Fruit fly (Drosophila melanogaster) whole organism, embryonic: ENCODE results near the gene CG6569.

ENCODE experiments used
- ATbp ChIP-seq: fragments of 200-800 bp; sonication (Bioruptor generic); optimal IDR thresholded peaks from 2 replicates; lab custom pipeline; 2017; ENCODE audit warnings: missing biosample characterization, mild to moderate bottlenecking, missing genetic modification characterization, missing genetic modification reagents
- Awh ChIP-seq: fragments of 200-800 bp; sonication (Bioruptor generic); IDR thresholded peaks from 2 replicates; pipeline ENCODE4, ENCODE4 v1.3.6; 2022; ENCODE audit warnings: missing biosample characterization, missing genetic modification characterization
- CG10209 ChIP-seq: fragments of 200-800 bp; sonication (Bioruptor generic); optimal IDR thresholded peaks from 3 replicates; lab custom pipeline; 2017; ENCODE audit warnings: missing biosample characterization, mild to moderate bottlenecking, missing genetic modification characterization, missing genetic modification reagents
- CG10565 ChIP-seq: fragments of 200-800 bp; sonication (Bioruptor generic); optimal IDR thresholded peaks from 3 replicates; lab custom pipeline; 2016; ENCODE audit warnings: missing biosample characterization, mild to moderate bottlenecking, missing genetic modification characterization
- CG10979 ChIP-seq: fragments of 200-800 bp; sonication (Bioruptor generic); optimal IDR thresholded peaks from 2 replicates; lab custom pipeline; 2018; ENCODE audit warnings: missing biosample characterization, mild to moderate bottlenecking, missing genetic modification characterization, moderate library complexity
- CG13424 ChIP-seq: fragments of 200-800 bp; sonication (Bioruptor generic); optimal IDR thresholded peaks from 2 replicates; lab custom pipeline; 2019; ENCODE audit warnings: missing biosample characterization, mild to moderate bottlenecking, missing genetic modification characterization, moderate library complexity
- CG14667 ChIP-seq: fragments of 200-800 bp; sonication (Bioruptor generic); IDR thresholded peaks from 2 replicates; pipeline ENCODE4 v1.3.6; 2022; ENCODE audit warnings: missing biosample characterization, missing genetic modification characterization
- CG1603 ChIP-seq: fragments of 200-800 bp; sonication (Bioruptor generic); optimal IDR thresholded peaks from 2 replicates; lab custom pipeline; 2019; ENCODE audit warnings: missing biosample characterization, mild to moderate bottlenecking, missing genetic modification characterization, moderate library complexity
- CG2120 ChIP-seq: fragments of 200-800 bp; sonication (Bioruptor generic); optimal IDR thresholded peaks from 3 replicates; lab custom pipeline; 2016; ENCODE audit warnings: missing biosample characterization, missing genetic modification characterization
- CG2712 ChIP-seq: fragments of 200-800 bp; optimal IDR thresholded peaks from 3 replicates; lab custom pipeline; 2019; ENCODE audit warnings: missing biosample characterization, mild to moderate bottlenecking, missing genetic modification characterization, moderate library complexity
- CG30020 ChIP-seq: fragments of 200-800 bp; optimal IDR thresholded peaks from 2 replicates; lab custom pipeline; 2019; ENCODE audit warnings: missing biosample characterization, mild to moderate bottlenecking, missing genetic modification characterization, moderate library complexity
- CG30431 ChIP-seq: fragments of 200-800 bp; sonication (Bioruptor generic); optimal IDR thresholded peaks from 2 replicates; lab custom pipeline; 2017; ENCODE audit warnings: missing biosample characterization, missing genetic modification characterization
- CG31224 ChIP-seq: fragments of 200-800 bp; sonication (Bioruptor generic); IDR thresholded peaks from 2 replicates; pipeline ENCODE4 v1.3.6; 2022; ENCODE audit warnings: missing biosample characterization, missing genetic modification characterization
- CG31441 ChIP-seq: fragments of 200-800 bp; sonication (Bioruptor generic); IDR thresholded peaks from 2 replicates; pipeline ENCODE4 v1.3.6; 2022; ENCODE audit warnings: missing biosample characterization, missing genetic modification characterization
- CG32772 ChIP-seq: fragments of 200-800 bp; sonication (Bioruptor generic); IDR thresholded peaks from 2 replicates; pipeline ENCODE4 v1.3.6; 2022; ENCODE audit warnings: missing biosample characterization, missing genetic modification characterization
- CG34422 ChIP-seq: fragments of 200-800 bp; sonication (Bioruptor generic); IDR thresholded peaks from 3 replicates; pipeline ENCODE4 v1.3.6; 2022; ENCODE audit warnings: missing biosample characterization, missing genetic modification characterization
- CG4424 ChIP-seq: fragments of 200-800 bp; sonication (Bioruptor generic); optimal IDR thresholded peaks from 3 replicates; lab custom pipeline; 2016; ENCODE audit warnings: missing biosample characterization, missing genetic modification characterization
- CG5245 ChIP-seq: fragments of 200-800 bp; sonication (Bioruptor generic); optimal IDR thresholded peaks from 3 replicates; lab custom pipeline; 2016; ENCODE audit warnings: missing biosample characterization, missing genetic modification characterization
- CG6689 ChIP-seq: fragments of 200-800 bp; sonication (Bioruptor generic); IDR thresholded peaks from 2 replicates; pipeline ENCODE4 v1.3.6; 2022; ENCODE audit warnings: missing biosample characterization, missing genetic modification characterization
- CG7357 ChIP-seq: fragments of 200-800 bp; sonication (Bioruptor generic); IDR thresholded peaks from 3 replicates; pipeline ENCODE4 v1.3.6; 2022; ENCODE audit warnings: missing biosample characterization, missing genetic modification characterization
- CG7556 ChIP-seq: fragments of 200-800 bp; sonication (Bioruptor generic); optimal IDR thresholded peaks from 2 replicates; lab custom pipeline; 2017; ENCODE audit warnings: missing biosample characterization, mild to moderate bottlenecking, missing genetic modification characterization
- CG7839 ChIP-seq: fragments of 200-800 bp; sonication (Bioruptor generic); optimal IDR thresholded peaks from 3 replicates; lab custom pipeline; 2018; ENCODE audit warnings: missing biosample characterization, mild to moderate bottlenecking, missing genetic modification characterization, moderate library complexity
- Doc2 ChIP-seq: fragments of 200-800 bp; sonication (Bioruptor generic); IDR thresholded peaks from 2 replicates; pipeline ENCODE4 v1.3.6; 2022; ENCODE audit warnings: missing biosample characterization, missing genetic modification characterization
- Hr3 ChIP-seq: fragments of 200-800 bp; sonication (Bioruptor generic); optimal IDR thresholded peaks from 3 replicates; lab custom pipeline; 2016; ENCODE audit warnings: missing biosample characterization, missing genetic modification characterization
- Meics ChIP-seq: fragments of 200-800 bp; sonication (Bioruptor generic); optimal IDR thresholded peaks from 2 replicates; lab custom pipeline; 2017; ENCODE audit warnings: missing biosample characterization, mild to moderate bottlenecking, missing genetic modification characterization
- Nf-YA ChIP-seq: fragments of 200-800 bp; sonication (Bioruptor generic); IDR thresholded peaks from 2 replicates; pipeline ENCODE4 v1.3.6; 2022; ENCODE audit warnings: missing biosample characterization, missing genetic modification characterization
- NfI ChIP-seq: fragments of 200-800 bp; sonication (Bioruptor generic); optimal IDR thresholded peaks from 3 replicates; lab custom pipeline; 2018; ENCODE audit warnings: missing biosample characterization, mild to moderate bottlenecking, missing genetic modification characterization, moderate library complexity
- Optix ChIP-seq: fragments of 200-800 bp; sonication (Bioruptor generic); IDR thresholded peaks from 3 replicates; pipeline ENCODE4 v1.3.6; 2022; ENCODE audit warnings: missing biosample characterization, missing genetic modification characterization
- Ptx1 ChIP-seq: fragments of 200-800 bp; sonication (Bioruptor generic); IDR thresholded peaks from 2 replicates; pipeline ENCODE4 v1.3.6; 2022; ENCODE audit warnings: missing biosample characterization, missing genetic modification characterization
- Trl ChIP-seq, 3 experiments: fragments of >200 bp in 2 of 3; fragments of 200-800 bp in 1 of 3; sonication (Bioruptor generic) in 1 of 3; optimal IDR thresholded peaks; 2 replicates in 1 of 3; 3 replicates in 2 of 3; lab custom pipeline; 2016 to 2017; ENCODE audit warnings: missing biosample characterization in 1 of 3, missing genetic modification characterization in 1 of 3
- ase ChIP-seq: fragments of 200-800 bp; sonication (Bioruptor generic); IDR thresholded peaks from 3 replicates; pipeline ENCODE4 v1.3.6; 2022; ENCODE audit warnings: missing biosample characterization, missing genetic modification characterization
- az2 ChIP-seq: fragments of 200-800 bp; sonication (Bioruptor generic); optimal IDR thresholded peaks from 3 replicates; lab custom pipeline; 2016; ENCODE audit warnings: missing biosample characterization, missing genetic modification characterization
- bcd ChIP-seq: fragments of 200-800 bp; sonication (Bioruptor generic); optimal IDR thresholded peaks from 2 replicates; lab custom pipeline; 2017; ENCODE audit warnings: missing biosample characterization, mild to moderate bottlenecking, missing genetic modification characterization
- dati ChIP-seq: fragments of 200-800 bp; sonication (Bioruptor generic); IDR thresholded peaks from 2 replicates; pipeline ENCODE4 v1.3.6; 2022; ENCODE audit warnings: missing biosample characterization, missing genetic modification characterization
- lbe ChIP-seq: fragments of 200-800 bp; sonication (Bioruptor generic); optimal IDR thresholded peaks from 2 replicates; lab custom pipeline; 2016; ENCODE audit warnings: missing biosample characterization, mild to moderate bottlenecking, missing genetic modification characterization
- mld ChIP-seq: fragments of 200-800 bp; sonication (Bioruptor generic); IDR thresholded peaks from 3 replicates; pipeline ENCODE4 v1.3.6; 2022; ENCODE audit warnings: missing biosample characterization, missing genetic modification characterization; ENCODE audit not compliant: partially characterized antibody
- p53 ChIP-seq: fragments of 200-800 bp; sonication (Bioruptor generic); optimal IDR thresholded peaks from 2 replicates; lab custom pipeline; 2016; ENCODE audit warnings: missing biosample characterization, missing genetic modification characterization
- pan ChIP-seq, 4 experiments: fragments of >200 bp in 3 of 4; fragments of 200-800 bp in 1 of 4; sonication (Bioruptor generic) in 1 of 4; optimal IDR thresholded peaks in 3 of 4; IDR thresholded peaks in 1 of 4; 2 replicates each; pipeline versions ENCODE4 v1.3.6 to Lab custom; 2017 to 2022; ENCODE audit warnings: missing biosample characterization in 2 of 4, missing genetic modification characterization in 2 of 4, mixed read lengths in 1 of 4
- prd ChIP-seq, 3 experiments: fragments of >200 bp in 2 of 3; fragments of 200-800 bp in 1 of 3; sonication (Bioruptor generic) in 1 of 3; optimal IDR thresholded peaks in 2 of 3; IDR thresholded peaks in 1 of 3; 2 replicates in 2 of 3; 3 replicates in 1 of 3; pipeline versions ENCODE4 v1.3.6 to Lab custom; 2017 to 2022; ENCODE audit warnings: missing biosample characterization in 1 of 3, missing genetic modification characterization in 1 of 3
- pros ChIP-seq: fragments of 200-800 bp; sonication (Bioruptor generic); optimal IDR thresholded peaks from 3 replicates; lab custom pipeline; 2019; ENCODE audit warnings: missing biosample characterization, mild to moderate bottlenecking, missing genetic modification characterization, moderate library complexity
- ranshi ChIP-seq: fragments of 200-800 bp; sonication (Bioruptor generic); IDR thresholded peaks from 2 replicates; pipeline ENCODE4 v1.3.6; 2022; ENCODE audit warnings: missing biosample characterization, missing genetic modification characterization
- seq ChIP-seq: fragments of 200-800 bp; sonication (Bioruptor generic); IDR thresholded peaks from 2 replicates; pipeline ENCODE4 v1.3.6; 2022; ENCODE audit warnings: missing biosample characterization, missing genetic modification characterization
- slbo ChIP-seq: fragments of 200-800 bp; sonication (Bioruptor generic); IDR thresholded peaks from 2 replicates; pipeline ENCODE4 v1.3.6; 2022; ENCODE audit warnings: missing biosample characterization, missing genetic modification characterization
- slou ChIP-seq: fragments of 200-800 bp; sonication (Bioruptor generic); optimal IDR thresholded peaks from 3 replicates; lab custom pipeline; 2016; ENCODE audit warnings: missing biosample characterization, missing genetic modification characterization
- tgo ChIP-seq: fragments of 200-800 bp; sonication (Bioruptor generic); IDR thresholded peaks from 3 replicates; pipeline ENCODE4 v1.3.6; 2022; ENCODE audit warnings: missing biosample characterization, missing genetic modification characterization
- ttk ChIP-seq: fragments of 200-800 bp; sonication (Bioruptor generic); IDR thresholded peaks from 2 replicates; pipeline ENCODE4 v2.1.2; 2022; ENCODE audit warnings: missing biosample characterization, missing genetic modification characterization
- wek ChIP-seq: fragments of 200-800 bp; sonication (Bioruptor generic); optimal IDR thresholded peaks from 3 replicates; lab custom pipeline; 2018; ENCODE audit warnings: missing biosample characterization, mild to moderate bottlenecking, missing genetic modification characterization, moderate library complexity
- wor ChIP-seq: fragments of 200-800 bp; sonication (Bioruptor generic); IDR thresholded peaks from 2 replicates; pipeline ENCODE4 v1.3.6; 2022; ENCODE audit warnings: missing biosample characterization, missing genetic modification characterization
- z ChIP-seq: fragments of 200-800 bp; sonication (Bioruptor generic); IDR thresholded peaks from 3 replicates; pipeline ENCODE4 v1.3.6; 2022; ENCODE audit warnings: missing biosample characterization, missing genetic modification characterization

CG6569 gene

DNA sequence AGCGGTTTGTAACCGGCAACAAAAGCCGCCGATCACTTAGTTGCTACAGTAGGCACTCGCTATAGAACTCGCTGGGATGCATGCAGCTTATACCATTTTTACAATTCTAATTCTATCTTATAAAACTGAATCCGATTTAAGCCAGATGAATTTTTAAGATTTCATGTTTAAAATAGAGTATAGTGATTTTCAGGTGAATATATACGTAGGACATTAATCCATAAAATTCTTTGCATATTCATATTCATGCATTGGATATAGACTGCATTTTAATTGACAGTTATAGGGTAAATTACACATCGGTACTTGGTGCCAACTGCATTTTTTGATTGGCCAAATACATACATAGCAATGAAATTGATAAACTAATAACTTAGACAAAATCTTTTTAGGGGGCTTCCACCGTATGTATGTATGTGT, 19.9 kb upstream of the CG6569 start:
- peak; percentile 59; the same call in 1 of the 3 replicates for TF ChIP-seq ase (GFP tag; lab: Robert Waterston, UW)
- TF ChIP-seq wor: no peak
- TF ChIP-seq CG31441 (GFP tag; lab: Robert Waterston, UW): no peak
- 0 out of 2 replicates have a peak, but pooled peaks have one; percentile 43 for TF ChIP-seq Awh (GFP tag; lab: Robert Waterston, UW)
- TF ChIP-seq Optix (GFP tag; lab: Robert Waterston, UW): no peak
- TF ChIP-seq mld (GFP tag; lab: Robert Waterston, UW): no peak
- peak; percentile 50 for TF ChIP-seq CG7556 (GFP tag; lab: Kevin White, UChicago)
- TF ChIP-seq NfI: no peak
- peak; percentile 71 for TF ChIP-seq CG2712 (tag; lab: Kevin White, UChicago)
- peak; percentile 14 for TF ChIP-seq slou
- TF ChIP-seq Trl (optimal IDR thresholded peaks at IDR 0.05; lab: Kevin White, UChicago): no peak
- TF ChIP-seq Trl (GFP tag; optimal IDR thresholded peaks at IDR 0.05; lab: Kevin White, UChicago): no peak
- no peak for TF ChIP-seq pros (GFP tag; lab: Kevin White, UChicago)
- TF ChIP-seq CG13424: peak; percentile 18
- peak; percentile 72 for TF ChIP-seq CG6689 (GFP tag; lab: Robert Waterston, UW)
- TF ChIP-seq Nf-YA: 0 out of 2 replicates have a peak, but pooled peaks have one; percentile 23
- no peak for TF ChIP-seq prd (optimal IDR thresholded peaks at IDR 0.05; lab: Kevin White, UChicago)
- peak; percentile 67 for TF ChIP-seq prd (GFP tag; IDR thresholded peaks at IDR 0.05; lab: Robert Waterston, UW)
- TF ChIP-seq Ptx1 (GFP tag; lab: Robert Waterston, UW): peak; percentile 65
- peak; percentile 44 for TF ChIP-seq CG1603 (tag; lab: Kevin White, UChicago)
- peak; percentile 12 for TF ChIP-seq az2 (GFP tag; lab: Kevin White, UChicago)
- TF ChIP-seq CG2120 (GFP tag; lab: Kevin White, UChicago): peak; percentile 11
- no peak for TF ChIP-seq dati
- 0 out of 2 replicates have a peak, but pooled peaks have one; percentile 42 for TF ChIP-seq CG14667 (GFP tag; lab: Robert Waterston, UW)
- peak; percentile 67 for TF ChIP-seq CG32772 (GFP tag; lab: Robert Waterston, UW)
- peak; percentile 14 for TF ChIP-seq ATbp (GFP tag; lab: Kevin White, UChicago)
- TF ChIP-seq p53 (GFP tag; lab: Kevin White, UChicago): no peak
- no peak for TF ChIP-seq pan (optimal IDR thresholded peaks at IDR 0.05; lab: Kevin White, UChicago)
- TF ChIP-seq pan (GFP tag; optimal IDR thresholded peaks at IDR 0.05 in 1 of 2, IDR thresholded peaks at IDR 0.05 in 1 of 2): peak in 1 of 2 experiments; percentile 61
- no peak for TF ChIP-seq CG10565 (GFP tag; lab: Kevin White, UChicago)
- TF ChIP-seq tgo: peak; percentile 36; the same call in 1 of the 3 replicates
- peak; percentile 30 for TF ChIP-seq CG4424 (GFP tag; lab: Kevin White, UChicago)
- TF ChIP-seq Doc2 (GFP tag; lab: Robert Waterston, UW): no peak
- TF ChIP-seq CG34422 (GFP tag; lab: Robert Waterston, UW): peak; percentile 33; the same call in 2 of the 3 replicates
- TF ChIP-seq CG30431 (GFP tag; lab: Kevin White, UChicago): no peak
- TF ChIP-seq seq (GFP tag; lab: Robert Waterston, UW): no peak
- TF ChIP-seq lbe (GFP tag; lab: Kevin White, UChicago): no peak
- peak; percentile 32 for TF ChIP-seq CG31224 (GFP tag; lab: Robert Waterston, UW)
- peak; percentile 32 for TF ChIP-seq bcd
- peak; percentile 75 for TF ChIP-seq CG7839 (tag; lab: Kevin White, UChicago)
- TF ChIP-seq CG10209 (GFP tag; lab: Kevin White, UChicago): peak; percentile 22
- peak; percentile 45; the same call in 1 of the 3 replicates for TF ChIP-seq CG7357 (GFP tag; lab: Robert Waterston, UW)
- TF ChIP-seq Meics (GFP tag; lab: Kevin White, UChicago): peak; percentile 0
- peak; percentile 49 for TF ChIP-seq CG10979 (tag; lab: Kevin White, UChicago)
- TF ChIP-seq wek: no peak
- TF ChIP-seq slbo: peak; percentile 55
- TF ChIP-seq ttk: peak; percentile 38; the same call in 1 of the 2 replicates
- 0 out of 3 replicates have a peak, but pooled peaks have one; percentile 11 for TF ChIP-seq z (GFP tag; lab: Robert Waterston, UW)
- TF ChIP-seq CG30020: no peak
- TF ChIP-seq ranshi: peak; percentile 53
- peak; percentile 33 for TF ChIP-seq CG5245 (GFP tag; lab: Kevin White, UChicago)
- peak; percentile 20 for TF ChIP-seq Hr3 (GFP tag; lab: Kevin White, UChicago)
